Worm (Caenorhabditis elegans) whole organism, midembryonic: ENCODE measurements around the gene ZK418.10.

Experiments used
- flt-1 ChIP-seq: fragments of 200-800 bp; sonication (Bioruptor generic); IDR thresholded peaks from 2 replicates; pipeline ENCODE4 v1.3.6; 2022; ENCODE audit warnings: missing genetic modification characterization, missing compliant biosample characterization
- klf-2 ChIP-seq: fragments of 200-800 bp; sonication (Bioruptor generic); conservative IDR thresholded peaks from 2 replicates; pipeline ENCODE4 v1.3.6; 2022; ENCODE audit warnings: missing genetic modification reagents, missing genetic modification characterization, missing compliant biosample characterization
- med-1 ChIP-seq: sonication (generic microtip); optimal IDR thresholded peaks from 2 replicates; lab custom pipeline; 2017; ENCODE audit warnings: missing genetic modification characterization, mild to moderate bottlenecking, missing compliant biosample characterization, antibody characterized with exemption, missing genetic modification reagents; ENCODE audit not compliant: insufficient read depth
- ref-1 ChIP-seq: fragments of 200-800 bp; sonication (Bioruptor generic); conservative IDR thresholded peaks from 2 replicates; pipeline ENCODE4 v1.3.6; 2022; ENCODE audit warnings: missing genetic modification reagents, missing genetic modification characterization, missing compliant biosample characterization
- ztf-29 ChIP-seq: fragments of 200-800 bp; sonication (Bioruptor generic); IDR thresholded peaks from 2 replicates; pipeline ENCODE4 v1.3.6; 2022; ENCODE audit warnings: missing genetic modification reagents, missing genetic modification characterization, missing compliant biosample characterization

- TF ChIP-seq ref-1 (GFP tag; lab: Robert Waterston, UW): no peak
- TF ChIP-seq flt-1 (GFP tag; lab: Robert Waterston, UW): no peak
- no peak for TF ChIP-seq ztf-29 (GFP tag; lab: Robert Waterston, UW)
- TF ChIP-seq med-1 (GFP tag; lab: Kevin White, UChicago): no peak
- no peak for TF ChIP-seq klf-2 (GFP tag; lab: Robert Waterston, UW)
Measured at ce11 chrIII:7090545-7090944, at the start of gene ZK418.10.
